Fruit fly (Drosophila melanogaster): ENCODE results near the gene CG1208.

Gene CG1208

DNA sequence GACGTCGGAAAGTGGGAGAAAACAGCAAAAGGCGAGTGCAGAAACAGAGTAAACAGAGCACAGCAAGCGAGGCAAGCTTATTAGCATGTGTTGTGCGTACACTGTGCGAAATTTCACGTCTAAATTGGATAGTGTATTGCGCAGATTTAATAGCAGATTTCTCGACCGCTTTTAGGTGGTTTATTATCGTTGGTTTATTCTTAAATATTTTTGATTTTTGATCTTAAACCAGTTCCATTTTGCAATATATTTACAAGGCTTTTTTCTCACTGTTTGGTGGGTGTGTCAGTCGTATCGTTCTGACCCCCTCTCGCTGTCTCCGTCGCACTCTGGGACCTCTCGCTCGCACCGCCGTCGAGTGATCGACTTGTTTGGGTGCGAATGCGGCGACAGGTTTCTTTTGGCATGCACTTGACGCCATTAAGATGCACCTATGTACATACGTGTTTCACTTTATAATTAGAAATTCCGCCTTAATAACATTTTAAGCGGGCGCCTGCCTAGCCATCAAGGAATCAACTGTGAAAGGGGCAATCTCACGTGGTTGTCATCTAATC, 2.6 kb downstream of the CG1208 start (continued):
- TF ChIP-seq CG2120 (GFP tag; optimal IDR thresholded peaks at IDR 0.05) (peak; percentile 25), al (GFP tag; IDR thresholded peaks at IDR 0.05) (0 out of 2 replicates have a peak, but pooled peaks have one; percentile 28), rib (GFP tag; IDR thresholded peaks at IDR 0.05) (no peak), CG14667 (GFP tag; IDR thresholded peaks at IDR 0.05) (no peak), grau (tag; optimal IDR thresholded peaks at IDR 0.05) (peak; percentile 3), dan (GFP tag; IDR thresholded peaks at IDR 0.05) (no peak), pan (optimal IDR thresholded peaks at IDR 0.05) (no peak), pan (GFP tag; optimal IDR thresholded peaks at IDR 0.05 in 1 of 2, IDR thresholded peaks at IDR 0.05 in 1 of 2) (peak in 1 of 2 experiments; percentile 54), slbo (GFP tag; IDR thresholded peaks at IDR 0.05) (0 out of 2 replicates have a peak, but pooled peaks have one; percentile 14), NC2α (GFP tag; optimal IDR thresholded peaks at IDR 0.05) (no peak), lilli (GFP tag; optimal IDR thresholded peaks at IDR 0.05) (no peak), CG34422 (GFP tag; IDR thresholded peaks at IDR 0.05) (0 out of 3 replicates have a peak, but pooled peaks have one; percentile 18), CG12236 (GFP tag; optimal IDR thresholded peaks at IDR 0.05) (no peak), Dp (GFP tag; optimal IDR thresholded peaks at IDR 0.05) (no peak), CG17328 (GFP tag; IDR thresholded peaks at IDR 0.05) (no peak), cas (GFP tag; IDR thresholded peaks at IDR 0.05) (no peak), Dek (tag; optimal IDR thresholded peaks at IDR 0.05) (no peak), fru (optimal IDR thresholded peaks at IDR 0.05) (no peak), CG13424 (tag; optimal IDR thresholded peaks at IDR 0.05) (no peak), gem (tag; optimal IDR thresholded peaks at IDR 0.05) (peak; percentile 44), CG17186 (GFP tag; optimal IDR thresholded peaks at IDR 0.05) (no peak), CG4820 (GFP tag; optimal IDR thresholded peaks at IDR 0.05) (peak; percentile 9), Dfd (GFP tag; optimal IDR thresholded peaks at IDR 0.05) (no peak), CG34376 (GFP tag; optimal IDR thresholded peaks at IDR 0.05) (no peak), ara (GFP tag; IDR thresholded peaks at IDR 0.05) (peak; percentile 48; the same call in 1 of the 2 replicates), unc-4 (GFP tag; IDR thresholded peaks at IDR 0.05; ENCODE audit: partially characterized antibody) (no peak), CG31224 (GFP tag; IDR thresholded peaks at IDR 0.05) (no peak), CG16813 (GFP tag; IDR thresholded peaks at IDR 0.05; ENCODE audit: partially characterized antibody) (no peak), Med (GFP tag) (peak; percentile 83), E2f1 (GFP tag; IDR thresholded peaks at IDR 0.05) (no peak), phol (tag; optimal IDR thresholded peaks at IDR 0.05) (no peak), slp2 (GFP tag; optimal IDR thresholded peaks at IDR 0.05) (no peak), fd64A (GFP tag; optimal IDR thresholded peaks at IDR 0.05) (no peak), so (GFP tag; IDR thresholded peaks at IDR 0.05) (0 out of 3 replicates have a peak, but pooled peaks have one; percentile 39), CG12104 (GFP tag; optimal IDR thresholded peaks at IDR 0.05) (no peak), Ada2b (GFP tag; IDR thresholded peaks at IDR 0.05) (peak; percentile 26; the same call in 1 of the 2 replicates), maf-S (GFP tag; optimal IDR thresholded peaks at IDR 0.05) (no peak), p53 (GFP tag; optimal IDR thresholded peaks at IDR 0.05) (no peak), tin (GFP tag; optimal IDR thresholded peaks at IDR 0.05) (no peak), lab (GFP tag; optimal IDR thresholded peaks at IDR 0.05) (peak; percentile 32), ftz-f1 (GFP tag; optimal IDR thresholded peaks at IDR 0.05) (no peak), ro (GFP tag; IDR thresholded peaks at IDR 0.05) (no peak), pho (GFP tag; optimal IDR thresholded peaks at IDR 0.05) (no peak), CG7963 (GFP tag; IDR thresholded peaks at IDR 0.05; ENCODE audit: partially characterized antibody) (no peak), aop (GFP tag; IDR thresholded peaks at IDR 0.05) (no peak), dmrt99B (tag; optimal IDR thresholded peaks at IDR 0.05) (peak; percentile 44), CG4424 (GFP tag; optimal IDR thresholded peaks at IDR 0.05) (no peak), YL-1 (GFP tag; optimal IDR thresholded peaks at IDR 0.05) (no peak), CG1024 (GFP tag; IDR thresholded peaks at IDR 0.05) (no peak), lmd (GFP tag; IDR thresholded peaks at IDR 0.05) (0 out of 2 replicates have a peak, but pooled peaks have one; percentile 14), Lpt (GFP tag; optimal IDR thresholded peaks at IDR 0.05) (no peak), Oli (tag; optimal IDR thresholded peaks at IDR 0.05) (no peak)
